Worm (Caenorhabditis elegans) whole organism, late embryonic: ENCODE measurements around the gene mrg-1.

Experiments used
- C38D4.7 ChIP-seq: fragments of 200-800 bp; sonication (Bioruptor generic); optimal IDR thresholded peaks from 2 replicates; lab custom pipeline; 2018; ENCODE audit warnings: mild to moderate bottlenecking, missing genetic modification characterization, moderate library complexity, missing compliant biosample characterization
- K02D7.2 ChIP-seq: sonication (generic microtip); optimal IDR thresholded peaks from 2 replicates; lab custom pipeline; 2017; ENCODE audit warnings: mild to moderate bottlenecking, missing genetic modification characterization, missing compliant biosample characterization
- T23F11.4 ChIP-seq: fragments of 200-800 bp; sonication (Bioruptor generic); optimal IDR thresholded peaks from 2 replicates; lab custom pipeline; 2018; ENCODE audit warnings: mild to moderate bottlenecking, missing genetic modification characterization, missing compliant biosample characterization
- Y22D7AL.16 ChIP-seq: sonication (generic microtip); optimal IDR thresholded peaks from 2 replicates; lab custom pipeline; 2016; ENCODE audit warnings: missing genetic modification characterization, missing compliant biosample characterization
- ceh-14 ChIP-seq: sonication (generic microtip); optimal IDR thresholded peaks from 2 replicates; lab custom pipeline; 2016; ENCODE audit warnings: missing genotype, missing genetic modification characterization, missing compliant biosample characterization
- ceh-18 ChIP-seq: sonication (generic microtip); optimal IDR thresholded peaks from 2 replicates; lab custom pipeline; 2016; ENCODE audit warnings: missing genetic modification characterization, missing compliant biosample characterization
- ceh-19 ChIP-seq: fragments of 200-800 bp; sonication (Bioruptor generic); optimal IDR thresholded peaks from 2 replicates; lab custom pipeline; 2018; ENCODE audit warnings: mild to moderate bottlenecking, missing genetic modification characterization, missing compliant biosample characterization
- ceh-30 ChIP-seq: fragments of 150-350 bp; optimal IDR thresholded peaks from 2 replicates; lab custom pipeline; 2014; ENCODE audit warnings: missing biosample characterization, missing genetic modification characterization
- ceh-45 ChIP-seq: fragments of 200-800 bp; sonication (Bioruptor generic); IDR thresholded peaks from 2 replicates; pipeline ENCODE4 v1.3.6; 2022; ENCODE audit warnings: missing genetic modification reagents, missing genetic modification characterization, missing compliant biosample characterization
- ceh-9 ChIP-seq: sonication (generic microtip); optimal IDR thresholded peaks from 2 replicates; lab custom pipeline; 2016; ENCODE audit warnings: mild to moderate bottlenecking, missing genetic modification characterization, inconsistent platforms, missing compliant biosample characterization
- dmd-4 ChIP-seq: sonication (generic microtip); optimal IDR thresholded peaks from 2 replicates; lab custom pipeline; 2016; ENCODE audit warnings: borderline replicate concordance, missing genetic modification characterization, missing compliant biosample characterization
- dve-1 ChIP-seq: sonication (generic microtip); optimal IDR thresholded peaks from 2 replicates; lab custom pipeline; 2017; ENCODE audit warnings: antibody characterized with exemption, mild to moderate bottlenecking, missing genetic modification characterization, missing compliant biosample characterization
- elt-2 ChIP-seq: sonication (generic microtip); optimal IDR thresholded peaks from 2 replicates; lab custom pipeline; 2016; ENCODE audit warnings: missing genetic modification reagents, missing genetic modification characterization, missing compliant biosample characterization
- elt-4 ChIP-seq: sonication (generic microtip); optimal IDR thresholded peaks from 2 replicates; lab custom pipeline; 2016; ENCODE audit warnings: missing genetic modification characterization, missing compliant biosample characterization
- ets-4 ChIP-seq: sonication (generic microtip); optimal IDR thresholded peaks from 2 replicates; lab custom pipeline; 2016; ENCODE audit warnings: missing genetic modification characterization, missing compliant biosample characterization
- eyg-1 ChIP-seq: sonication (generic microtip); optimal IDR thresholded peaks from 2 replicates; lab custom pipeline; 2016; ENCODE audit warnings: missing genotype, missing genetic modification characterization, missing compliant biosample characterization
- fkh-6 ChIP-seq: sonication (generic microtip); optimal IDR thresholded peaks from 2 replicates; lab custom pipeline; 2016; ENCODE audit warnings: missing genetic modification characterization, missing compliant biosample characterization
- hlh-15 ChIP-seq: sonication (generic microtip); optimal IDR thresholded peaks from 2 replicates; lab custom pipeline; 2016; ENCODE audit warnings: missing genetic modification characterization, missing compliant biosample characterization
- hlh-30 ChIP-seq: sonication (generic microtip); optimal IDR thresholded peaks from 2 replicates; lab custom pipeline; 2017; ENCODE audit warnings: antibody characterized with exemption, missing genetic modification characterization, missing compliant biosample characterization; ENCODE audit not compliant: insufficient read depth
- madf-2 ChIP-seq: sonication (generic microtip); optimal IDR thresholded peaks from 2 replicates; lab custom pipeline; 2017; ENCODE audit warnings: missing genetic modification characterization, missing compliant biosample characterization
- mec-3 ChIP-seq: sonication (generic microtip); optimal IDR thresholded peaks from 2 replicates; lab custom pipeline; 2016; ENCODE audit warnings: borderline replicate concordance, missing genetic modification characterization, missing compliant biosample characterization
- nfya-1 ChIP-seq: sonication (generic microtip); optimal IDR thresholded peaks from 2 replicates; lab custom pipeline; 2017; ENCODE audit warnings: missing genetic modification characterization, mild to moderate bottlenecking, missing compliant biosample characterization, antibody characterized with exemption, moderate library complexity
- nhr-11 ChIP-seq: fragments of 150-350 bp; optimal IDR thresholded peaks from 2 replicates; lab custom pipeline; 2014; ENCODE audit warnings: missing biosample characterization, missing genetic modification characterization
- nhr-232 ChIP-seq: sonication (generic microtip); optimal IDR thresholded peaks from 2 replicates; lab custom pipeline; 2016; ENCODE audit warnings: missing genetic modification characterization, missing compliant biosample characterization
- npax-4 ChIP-seq: sonication (generic microtip); optimal IDR thresholded peaks from 2 replicates; lab custom pipeline; 2016; ENCODE audit warnings: missing genetic modification characterization, missing compliant biosample characterization
- pat-9 ChIP-seq: fragments of 200-800 bp; sonication (Bioruptor generic); optimal IDR thresholded peaks from 2 replicates; lab custom pipeline; 2018; ENCODE audit warnings: mild to moderate bottlenecking, missing genetic modification characterization, moderate library complexity, missing compliant biosample characterization
- pax-1 ChIP-seq: fragments of 150-350 bp; optimal IDR thresholded peaks from 2 replicates; lab custom pipeline; 2014; ENCODE audit warnings: missing biosample characterization, missing genetic modification characterization
- pqm-1 ChIP-seq: sonication (generic microtip); optimal IDR thresholded peaks from 2 replicates; lab custom pipeline; 2016; ENCODE audit warnings: missing genetic modification characterization, missing compliant biosample characterization
- sox-2 ChIP-seq: fragments of 200-800 bp; sonication (Bioruptor generic); IDR thresholded peaks from 2 replicates; pipeline ENCODE4 v1.3.6; 2022; ENCODE audit warnings: missing genetic modification reagents, missing genetic modification characterization, missing compliant biosample characterization
- syd-9 ChIP-seq: sonication (generic microtip); optimal IDR thresholded peaks from 2 replicates; lab custom pipeline; 2016; ENCODE audit warnings: mild to moderate bottlenecking, missing genetic modification characterization, moderate library complexity, missing compliant biosample characterization
- tbx-7 ChIP-seq: sonication (generic microtip); optimal IDR thresholded peaks from 2 replicates; lab custom pipeline; 2016; ENCODE audit warnings: missing genotype, missing genetic modification characterization, missing compliant biosample characterization
- unc-42 ChIP-seq: sonication (generic microtip); optimal IDR thresholded peaks from 2 replicates; lab custom pipeline; 2016; ENCODE audit warnings: missing genotype, missing genetic modification characterization, missing compliant biosample characterization
- unc-86 ChIP-seq: sonication (generic microtip); optimal IDR thresholded peaks from 2 replicates; lab custom pipeline; 2016; ENCODE audit warnings: missing genetic modification characterization, missing compliant biosample characterization
- zip-5 ChIP-seq: sonication (generic microtip); optimal IDR thresholded peaks from 2 replicates; lab custom pipeline; 2016; ENCODE audit warnings: missing genetic modification characterization, missing compliant biosample characterization

Gene mrg-1

DNA sequence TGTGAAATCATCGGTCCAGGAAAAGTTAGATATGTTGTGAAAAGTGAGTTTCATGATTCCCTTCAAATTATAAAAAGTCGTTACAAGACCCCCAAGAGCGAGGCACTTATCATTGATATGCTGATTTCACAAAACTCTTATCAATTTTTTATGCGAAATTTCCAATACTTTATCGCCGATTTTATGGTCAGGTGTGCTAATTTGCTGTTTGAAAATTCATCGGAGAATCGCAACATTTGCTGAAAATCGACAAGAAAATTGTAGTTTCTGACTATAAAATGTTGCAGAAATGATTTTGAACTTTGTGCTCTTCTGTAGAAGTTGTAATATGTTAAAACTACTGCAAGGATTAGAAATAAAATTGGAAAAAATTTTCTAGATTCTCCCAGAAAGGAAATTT lies 42.8 kb downstream of the mrg-1 start:
- TF ChIP-seq mec-3 (tag; lab: Kevin White, UChicago) (no peak), unc-42 (no peak), pax-1 (tag; lab: Kevin White, UChicago) (no peak), ceh-19 (GFP tag; lab: Kevin White, UChicago) (no peak), nhr-11 (tag; lab: Kevin White, UChicago) (no peak), fkh-6 (tag; lab: Kevin White, UChicago) (no peak), ets-4 (tag; lab: Kevin White, UChicago) (no peak), hlh-15 (tag; lab: Kevin White, UChicago) (no peak), pqm-1 (tag; lab: Kevin White, UChicago) (no peak), ceh-9 (no peak), C38D4.7 (GFP tag; lab: Kevin White, UChicago) (no peak), unc-86 (tag; lab: Kevin White, UChicago) (no peak), dmd-4 (tag; lab: Kevin White, UChicago) (no peak), elt-4 (tag; lab: Kevin White, UChicago) (no peak), nfya-1 (tag; lab: Kevin White, UChicago) (no peak), ceh-14 (no peak), tbx-7 (tag; lab: Kevin White, UChicago) (no peak), Y22D7AL.16 (tag; lab: Kevin White, UChicago) (no peak), ceh-30 (tag; lab: Kevin White, UChicago) (no peak)

DNA sequence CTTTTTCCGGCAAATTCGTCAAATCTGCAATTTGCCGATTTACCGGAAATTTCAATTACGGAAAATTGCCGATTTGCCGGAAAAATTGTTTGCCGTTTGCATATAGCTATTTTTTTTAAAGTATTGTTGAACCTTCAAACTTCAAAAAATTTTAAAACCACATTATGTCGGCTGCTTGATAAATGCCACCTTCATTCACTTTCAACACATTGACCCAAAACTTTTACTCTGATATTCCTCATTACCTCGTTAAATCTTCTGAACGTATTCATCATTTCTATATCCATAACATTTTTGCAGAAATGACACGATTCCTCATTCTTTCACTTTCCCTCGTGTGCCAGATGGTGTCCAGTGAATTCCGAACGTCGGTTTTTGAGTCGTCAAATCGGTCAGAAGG lies 45.4 kb downstream of the mrg-1 start, which contains the start of gene Y37D8A.3:
Y37D8A.3 (plus strand) TSS at position 301 of the 400 bp plus-strand sequence.
- no peak for TF ChIP-seq madf-2 (tag; lab: Kevin White, UChicago)
- TF ChIP-seq syd-9 = no peak
- TF ChIP-seq pat-9 = no peak
- TF ChIP-seq T23F11.4 (GFP tag; lab: Kevin White, UChicago) = no peak
- TF ChIP-seq npax-4 (tag; lab: Kevin White, UChicago) = no peak
- TF ChIP-seq C38D4.7 (GFP tag; lab: Kevin White, UChicago) = no peak
- no peak for TF ChIP-seq unc-86 (tag; lab: Kevin White, UChicago)
- TF ChIP-seq zip-5 (tag; lab: Kevin White, UChicago) = no peak
- TF ChIP-seq pqm-1 (tag; lab: Kevin White, UChicago) = no peak
- TF ChIP-seq ceh-18 (tag; lab: Kevin White, UChicago) = no peak
- no peak for TF ChIP-seq hlh-30 (tag; lab: Kevin White, UChicago)
- no peak for TF ChIP-seq eyg-1 (tag; lab: Kevin White, UChicago)
- no peak for TF ChIP-seq sox-2 (GFP tag; lab: Robert Waterston, UW)
- TF ChIP-seq ets-4 (tag; lab: Kevin White, UChicago) = no peak
- TF ChIP-seq nhr-11 (tag; lab: Kevin White, UChicago) = no peak
- TF ChIP-seq, all 69 proteins: peak for 0

DNA sequence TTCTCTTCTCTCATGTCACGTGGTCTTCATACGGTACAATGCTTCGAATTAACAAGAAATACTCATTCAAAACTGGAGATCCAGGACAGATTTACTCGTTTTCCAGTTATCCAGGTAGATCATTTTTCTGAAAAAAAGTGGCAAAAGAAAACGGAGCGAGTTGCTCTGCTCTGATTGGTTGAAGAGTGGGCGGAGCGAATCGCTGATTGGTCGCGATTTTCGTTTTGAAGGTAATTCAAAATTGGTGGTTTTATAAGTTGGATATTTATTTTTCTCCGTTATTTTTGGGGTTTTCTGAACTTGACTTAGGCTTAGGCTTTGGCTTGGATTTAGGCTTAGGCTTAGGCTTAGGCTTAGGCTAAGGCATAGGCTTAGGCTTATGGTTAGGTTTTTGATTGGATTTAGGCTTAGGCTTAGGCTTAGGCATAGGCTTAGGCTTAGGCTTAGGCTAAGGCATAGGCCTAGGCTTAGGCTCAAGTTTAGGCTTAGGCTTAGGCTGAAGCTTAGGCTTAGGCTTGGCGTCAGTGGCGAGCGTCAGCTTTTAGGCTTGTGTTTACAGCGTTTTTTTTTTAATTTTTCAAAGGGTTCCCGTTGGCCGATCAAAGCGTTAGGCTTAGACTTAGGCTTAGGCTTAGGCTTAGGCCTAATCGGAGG lies 51.7 kb downstream of the mrg-1 start:
- no peak for TF ChIP-seq ceh-9
- peak; percentile 75 for TF ChIP-seq nfya-1 (tag; lab: Kevin White, UChicago)
- no peak for TF ChIP-seq nhr-232 (tag; lab: Kevin White, UChicago)
- TF ChIP-seq K02D7.2 (tag; lab: Kevin White, UChicago) = peak; percentile 24
- TF ChIP-seq dve-1 (tag; lab: Kevin White, UChicago) = peak; percentile 31
- TF ChIP-seq hlh-30 (tag; lab: Kevin White, UChicago) = no peak

DNA sequence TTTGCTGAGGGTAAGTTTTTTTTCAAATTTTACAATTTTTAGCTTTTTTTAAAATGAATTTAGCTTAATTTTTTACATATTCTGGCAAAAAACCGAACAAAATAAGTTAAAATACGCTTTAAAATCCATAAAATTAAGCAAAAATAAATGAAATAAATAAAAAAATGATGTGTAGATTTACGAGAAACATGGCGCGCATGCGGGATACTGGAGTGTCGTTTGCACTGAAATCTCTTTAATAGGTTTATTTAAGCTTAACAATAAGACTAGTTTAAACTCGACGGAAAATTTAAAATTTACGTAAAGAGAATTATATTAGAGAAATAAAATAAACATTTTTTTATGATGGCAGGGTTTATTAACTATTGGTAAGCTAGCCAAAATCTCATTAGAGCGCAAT lies 53.1 kb downstream of the mrg-1 start:
- TF ChIP-seq unc-42 (peak; percentile 55), elt-2 (tag; lab: Kevin White, UChicago) (no peak), ceh-45 (no peak)
- TF ChIP-seq, all 69 proteins: peak for 1
